Worm (Caenorhabditis elegans) whole organism, L2 larva: ENCODE results near the gene drap-1.
A peak's percentile ranks its signal among the peaks of the same experiment; 100 is the strongest.

Source experiments
- ama-1 ChIP-seq: fragments of 150-350 bp; optimal IDR thresholded peaks from 2 replicates; lab custom pipeline; 2018; ENCODE audit warnings: inconsistent platforms
- sma-3 ChIP-seq: sonication (generic microtip); optimal IDR thresholded peaks from 2 replicates; lab custom pipeline; 2016; ENCODE audit warnings: missing genetic modification reagents, missing genetic modification characterization, missing compliant biosample characterization
- ztf-1 ChIP-seq: fragments of 200-800 bp; sonication (Bioruptor generic); conservative IDR thresholded peaks from 2 replicates; pipeline ENCODE4 v1.3.6; 2022; ENCODE audit warnings: missing genetic modification characterization, missing compliant biosample characterization
- ztf-11 ChIP-seq: sonication (generic microtip); optimal IDR thresholded peaks from 2 replicates; lab custom pipeline; 2017; ENCODE audit warnings: missing biosample characterization, missing genetic modification characterization

- no peak for TF ChIP-seq sma-3 (GFP tag; lab: Kevin White, UChicago)
- TF ChIP-seq ztf-1, result no peak
- no peak for TF ChIP-seq ztf-11 (tag; lab: Kevin White, UChicago)
- TF ChIP-seq ama-1, result peak; percentile 5
Measured at ce11 chrV:9731852-9732251, 1.9 kb downstream of the drap-1 start.
